Fruit fly (Drosophila melanogaster): ENCODE measurements around the gene CG3061.

DNA sequence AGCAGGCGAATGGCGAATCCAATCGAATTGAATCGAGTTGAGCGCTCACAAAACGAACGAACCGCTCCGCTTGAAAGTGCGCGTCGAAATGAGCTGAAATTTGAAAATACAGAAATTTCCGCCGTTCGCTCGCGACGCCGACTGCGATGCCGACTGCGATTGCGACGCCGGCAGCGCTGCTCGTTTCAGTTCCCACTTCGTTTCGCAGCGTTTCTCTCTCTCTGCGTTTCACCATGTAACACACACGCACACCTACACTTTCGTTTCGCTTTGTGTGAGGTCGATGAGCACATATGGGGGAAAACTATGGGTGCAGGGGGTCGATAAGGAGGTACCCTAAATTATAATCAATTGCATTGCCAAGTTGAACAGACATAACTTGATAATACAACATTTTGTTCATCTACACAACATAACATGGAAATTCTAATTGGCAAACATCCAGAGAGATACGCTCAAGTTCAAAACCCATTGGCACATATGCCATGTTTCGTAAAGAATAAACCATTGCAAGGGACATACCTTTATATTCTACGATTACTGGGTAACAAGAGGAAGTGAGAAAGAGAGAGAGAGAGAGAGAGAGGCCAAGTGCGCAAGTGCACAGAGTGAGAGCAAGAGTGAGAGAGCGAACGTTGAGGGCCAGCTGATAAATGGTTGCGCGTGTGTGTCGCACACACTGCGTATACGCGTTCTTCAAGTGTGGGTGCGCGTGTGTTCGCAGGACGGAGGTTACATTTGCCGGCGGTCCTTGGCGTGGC, 48.7 kb upstream of the CG3061 start:
- TF ChIP-seq OdsH (GFP tag; optimal IDR thresholded peaks at IDR 0.05): peak; percentile 96
- peak; percentile 98 for TF ChIP-seq CG31627 (GFP tag; optimal IDR thresholded peaks at IDR 0.05)
- TF ChIP-seq ss (GFP tag; optimal IDR thresholded peaks at IDR 0.05): peak; percentile 92
